Worm (Caenorhabditis elegans): ENCODE data around the gene M03D4.4.

DNA sequence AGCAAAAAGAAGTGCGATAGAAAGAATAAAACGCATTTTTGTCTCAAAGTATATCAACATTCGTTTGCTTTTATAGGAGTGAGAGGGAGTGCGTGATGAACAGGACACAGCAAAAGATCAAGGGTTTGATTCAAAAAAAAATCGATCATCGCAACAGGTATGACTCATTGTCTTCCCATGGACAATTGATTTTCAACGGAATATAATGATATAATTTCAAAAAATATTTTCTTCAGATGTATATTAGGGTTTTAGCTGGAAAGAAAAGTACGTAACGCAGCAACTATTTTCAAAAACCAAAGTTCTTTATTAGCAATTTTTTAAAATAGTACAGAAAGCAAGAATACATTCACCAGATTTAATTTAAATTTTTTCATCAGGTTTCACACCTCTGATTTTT, 34.8 kb downstream of the M03D4.4 start, which contains the start of gene K08B4.7:
- TF ChIP-seq tab-1 (GFP tag; IDR thresholded peaks at IDR 0.05) (no peak), ztf-29 (GFP tag; IDR thresholded peaks at IDR 0.05) (no peak), T22C8.4 (GFP tag; IDR thresholded peaks at IDR 0.05) (no peak), ztf-23 (GFP tag; IDR thresholded peaks at IDR 0.05) (no peak), med-1 (GFP tag; optimal IDR thresholded peaks at IDR 0.05; ENCODE audit: insufficient read depth) (no peak), ref-1 (GFP tag; conservative IDR thresholded peaks at IDR 0.05) (no peak), flt-1 (GFP tag; IDR thresholded peaks at IDR 0.05) (no peak), klf-2 (GFP tag; conservative IDR thresholded peaks at IDR 0.05) (no peak), cog-1 (tag; optimal IDR thresholded peaks at IDR 0.05) (no peak)

Measured in whole organism, midembryonic.